Worm (Caenorhabditis elegans): ENCODE measurements around the gene K08E4.2.

The K08E4.2 gene

ce11 chrIV:12088898-12089297 is 32.4 kb upstream of the K08E4.2 start:
- TF ChIP-seq lsy-2 (tag; optimal IDR thresholded peaks at IDR 0.05) (peak in 1 of 2 experiments; percentile 48), nhr-12 (tag; optimal IDR thresholded peaks at IDR 0.05) (no peak), nhr-25 (tag; optimal IDR thresholded peaks at IDR 0.05) (peak; percentile 32), lin-13 (GFP tag; optimal IDR thresholded peaks at IDR 0.05) (peak; percentile 15), unc-55 (GFP tag; optimal IDR thresholded peaks at IDR 0.05) (peak; percentile 75), crh-2 (tag; optimal IDR thresholded peaks at IDR 0.05) (peak; percentile 80), sem-4 (tag; optimal IDR thresholded peaks at IDR 0.05) (peak; percentile 13), unc-39 (tag; optimal IDR thresholded peaks at IDR 0.05) (no peak), blmp-1 (tag; optimal IDR thresholded peaks at IDR 0.05; ENCODE audit: insufficient read depth) (peak; percentile 65), lin-39 (tag; optimal IDR thresholded peaks at IDR 0.05) (no peak), C34F6.9 (tag; optimal IDR thresholded peaks at IDR 0.05) (peak; percentile 61), nhr-129 (tag; optimal IDR thresholded peaks at IDR 0.05) (peak; percentile 94), Y55F3AM.14 (GFP tag; optimal IDR thresholded peaks at IDR 0.05) (peak; percentile 0)

DNA sequence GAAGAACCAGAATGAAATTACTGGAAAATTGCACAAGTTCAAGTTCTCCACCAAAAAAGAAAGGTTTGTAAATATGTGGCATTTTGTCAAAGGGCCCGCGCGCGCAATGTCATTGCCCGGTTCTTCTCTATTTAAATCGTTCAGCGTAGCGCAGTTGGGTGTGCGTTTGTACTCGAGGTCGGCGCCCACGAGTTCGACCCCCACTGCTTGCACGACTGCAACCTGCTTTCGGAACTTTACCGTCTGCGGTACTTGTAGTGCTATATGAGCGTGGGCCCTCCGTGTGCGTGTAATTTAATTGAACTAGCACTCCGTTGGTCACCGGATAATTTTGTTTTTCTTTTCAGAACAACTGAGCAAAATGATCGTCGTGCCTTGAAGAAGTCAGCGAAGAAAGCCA is 30.0 kb upstream of the K08E4.2 start:
- peak; percentile 50 for TF ChIP-seq nhr-25 (tag; optimal IDR thresholded peaks at IDR 0.05)
- no peak for TF ChIP-seq elt-1 (tag; optimal IDR thresholded peaks at IDR 0.05)
- TF ChIP-seq dmd-4 (tag; optimal IDR thresholded peaks at IDR 0.05): no peak
- no peak for TF ChIP-seq ztf-4 (tag; optimal IDR thresholded peaks at IDR 0.05)
- no peak for TF ChIP-seq peb-1 (tag; optimal IDR thresholded peaks at IDR 0.05)
- TF ChIP-seq nhr-129 (tag; optimal IDR thresholded peaks at IDR 0.05): peak; percentile 95
- peak; percentile 76 for TF ChIP-seq F13H6.1 (tag; optimal IDR thresholded peaks at IDR 0.05)
- TF ChIP-seq mbf-1 (tag; optimal IDR thresholded peaks at IDR 0.05): no peak
- TF ChIP-seq ztf-11 (tag; optimal IDR thresholded peaks at IDR 0.05): no peak
- TF ChIP-seq nhr-237 (tag; optimal IDR thresholded peaks at IDR 0.05): no peak
- peak; percentile 53 for TF ChIP-seq sem-4 (tag; optimal IDR thresholded peaks at IDR 0.05)
- TF ChIP-seq unc-39 (tag; optimal IDR thresholded peaks at IDR 0.05): no peak
- no peak for TF ChIP-seq nhr-23 (tag; optimal IDR thresholded peaks at IDR 0.05)
- peak; percentile 49 for TF ChIP-seq egl-27 (tag; optimal IDR thresholded peaks at IDR 0.05)
- TF ChIP-seq lin-11 (tag; optimal IDR thresholded peaks at IDR 0.05): peak; percentile 10
- TF ChIP-seq ZK546.5 (tag; optimal IDR thresholded peaks at IDR 0.05): no peak
- TF ChIP-seq lin-39 (tag; optimal IDR thresholded peaks at IDR 0.05): no peak
- no peak for TF ChIP-seq snpc-4 (tag; optimal IDR thresholded peaks at IDR 0.05)
- TF ChIP-seq ztf-1 (GFP tag; conservative IDR thresholded peaks at IDR 0.05): no peak
- TF ChIP-seq crh-2 (tag; optimal IDR thresholded peaks at IDR 0.05): peak; percentile 77
- peak; percentile 30 for TF ChIP-seq nhr-77 (tag; optimal IDR thresholded peaks at IDR 0.05)
- TF ChIP-seq nhr-6 (tag; optimal IDR thresholded peaks at IDR 0.05): no peak
- peak; percentile 76 for TF ChIP-seq sma-3 (GFP tag; optimal IDR thresholded peaks at IDR 0.05)
- TF ChIP-seq sma-9 (GFP tag; optimal IDR thresholded peaks at IDR 0.05): peak; percentile 67
- no peak for TF ChIP-seq sma-9 (tag; optimal IDR thresholded peaks at IDR 0.05)
- TF ChIP-seq aly-2 (tag; optimal IDR thresholded peaks at IDR 0.05): no peak
- TF ChIP-seq nhr-21 (tag; optimal IDR thresholded peaks at IDR 0.05): peak; percentile 52
- peak; percentile 37 for TF ChIP-seq ceh-82 (tag; optimal IDR thresholded peaks at IDR 0.05)
- TF ChIP-seq skn-1 (tag; optimal IDR thresholded peaks at IDR 0.05): no peak
- TF ChIP-seq fos-1 (tag; optimal IDR thresholded peaks at IDR 0.05): peak; percentile 51
- TF ChIP-seq elt-3 (tag; optimal IDR thresholded peaks at IDR 0.05): no peak
- TF ChIP-seq lsy-2 (tag; optimal IDR thresholded peaks at IDR 0.05): peak; percentile 26 to 59
- no peak for TF ChIP-seq nhr-11 (tag; optimal IDR thresholded peaks at IDR 0.05)
- TF ChIP-seq mdl-1 (tag; optimal IDR thresholded peaks at IDR 0.05): peak in 1 of 2 experiments; percentile 57
- peak; percentile 62 for TF ChIP-seq lin-13 (GFP tag; optimal IDR thresholded peaks at IDR 0.05)
- no peak for TF ChIP-seq ama-1 (optimal IDR thresholded peaks at IDR 0.05)
- TF ChIP-seq Y55F3AM.14 (GFP tag; optimal IDR thresholded peaks at IDR 0.05): peak; percentile 75
- no peak for TF ChIP-seq nhr-12 (tag; optimal IDR thresholded peaks at IDR 0.05)
- TF ChIP-seq unc-62 (GFP tag; optimal IDR thresholded peaks at IDR 0.05): no peak
- TF ChIP-seq R02D3.7 (tag; optimal IDR thresholded peaks at IDR 0.05): no peak
- TF ChIP-seq mab-5 (tag; optimal IDR thresholded peaks at IDR 0.05): no peak
- peak; percentile 55 for TF ChIP-seq blmp-1 (tag; optimal IDR thresholded peaks at IDR 0.05; ENCODE audit: insufficient read depth)
- peak; percentile 79 for TF ChIP-seq ceh-16 (tag; optimal IDR thresholded peaks at IDR 0.05)
- TF ChIP-seq gmeb-1 (tag; optimal IDR thresholded peaks at IDR 0.05): peak; percentile 70
- TF ChIP-seq C34F6.9 (tag; optimal IDR thresholded peaks at IDR 0.05): peak; percentile 64
- peak; percentile 36 for TF ChIP-seq zag-1 (tag; optimal IDR thresholded peaks at IDR 0.05)
- no peak for TF ChIP-seq nhr-10 (tag; optimal IDR thresholded peaks at IDR 0.05)
- no peak for TF ChIP-seq alr-1 (tag; optimal IDR thresholded peaks at IDR 0.05)
- TF ChIP-seq unc-55 (GFP tag; optimal IDR thresholded peaks at IDR 0.05): no peak

Data from whole organism, L2 larva.